Worm (Caenorhabditis elegans) whole organism, L1 larva: ENCODE measurements around the gene C17H11.1.

Experiments used
- C16A3.4 ChIP-seq: fragments of 150-350 bp; optimal IDR thresholded peaks from 2 replicates; lab custom pipeline; 2014; ENCODE audit warnings: missing biosample characterization, missing genetic modification characterization
- aha-1 ChIP-seq: fragments of 150-350 bp; optimal IDR thresholded peaks from 2 replicates; lab custom pipeline; 2014; ENCODE audit warnings: missing biosample characterization, missing genetic modification characterization
- blmp-1 ChIP-seq: fragments of 150-350 bp; optimal IDR thresholded peaks from 2 replicates; lab custom pipeline; 2014; ENCODE audit warnings: missing biosample characterization, missing genetic modification characterization
- ceh-8 ChIP-seq: fragments of 200-800 bp; sonication (Bioruptor generic); optimal IDR thresholded peaks from 2 replicates; lab custom pipeline; 2018; ENCODE audit warnings: mild to moderate bottlenecking, missing genetic modification characterization, moderate library complexity, missing compliant biosample characterization
- dpl-1 ChIP-seq, 3 experiments: fragments of 150-350 bp in 2 of 3; sonication (generic microtip) in 1 of 3; optimal IDR thresholded peaks; 2 replicates each; lab custom pipeline; 2014 to 2017; ENCODE audit warnings: missing biosample characterization in 3 of 3, missing genetic modification characterization in 3 of 3, missing genetic modification reagents in 3 of 3
- dsc-1 ChIP-seq: sonication (generic microtip); optimal IDR thresholded peaks from 2 replicates; lab custom pipeline; 2016; ENCODE audit warnings: mild to moderate bottlenecking, missing genetic modification characterization, missing compliant biosample characterization
- elt-2 ChIP-seq: sonication (generic microtip); optimal IDR thresholded peaks from 2 replicates; lab custom pipeline; 2016; ENCODE audit warnings: missing genetic modification characterization, mild to moderate bottlenecking, inconsistent platforms, missing compliant biosample characterization, missing genetic modification reagents
- elt-3 ChIP-seq, 6 experiments: fragments of 150-350 bp in 1 of 6; sonication (generic microtip); optimal IDR thresholded peaks; 2 replicates each; lab custom pipeline; 2017 to 2018; ENCODE audit warnings: missing biosample characterization in 6 of 6, missing genetic modification characterization in 6 of 6, inconsistent platforms in 1 of 6
- ets-5 ChIP-seq: fragments of 200-800 bp; sonication (Bioruptor generic); IDR thresholded peaks from 2 replicates; pipeline ENCODE4 v1.3.6; 2022; ENCODE audit warnings: missing genetic modification characterization, missing compliant biosample characterization
- fkh-4 ChIP-seq: sonication (generic microtip); optimal IDR thresholded peaks from 2 replicates; lab custom pipeline; 2016; ENCODE audit warnings: missing compliant biosample characterization, missing genetic modification characterization, borderline replicate concordance
- fkh-8 ChIP-seq: sonication (generic microtip); optimal IDR thresholded peaks from 2 replicates; lab custom pipeline; 2016; ENCODE audit warnings: mild to moderate bottlenecking, missing genetic modification characterization, missing compliant biosample characterization
- hpl-2 ChIP-seq: fragments of 150-350 bp; optimal IDR thresholded peaks from 2 replicates; lab custom pipeline; 2014; ENCODE audit warnings: missing biosample characterization, missing genetic modification reagents, missing genetic modification characterization
- isw-1 ChIP-seq: fragments of 200-800 bp; sonication (Bioruptor generic); IDR thresholded peaks from 2 replicates; pipeline ENCODE4 v1.3.6; 2022; ENCODE audit warnings: missing genetic modification characterization, missing compliant biosample characterization
- lin-14 ChIP-seq: fragments of 200-800 bp; sonication (Bioruptor generic); optimal IDR thresholded peaks from 2 replicates; lab custom pipeline; 2018; ENCODE audit warnings: mild to moderate bottlenecking, missing genetic modification characterization, moderate library complexity, missing compliant biosample characterization
- lin-35 ChIP-seq, 2 experiments: fragments of 150-350 bp; optimal IDR thresholded peaks; 2 replicates each; lab custom pipeline; 2014; ENCODE audit warnings: missing biosample characterization in 2 of 2, missing genetic modification characterization in 2 of 2, missing genetic modification reagents in 2 of 2
- lin-39 ChIP-seq: fragments of 150-350 bp; optimal IDR thresholded peaks from 2 replicates; lab custom pipeline; 2014; ENCODE audit warnings: missing biosample characterization, missing genetic modification reagents, missing genetic modification characterization
- mdl-1 ChIP-seq, 2 experiments: fragments of 150-350 bp; optimal IDR thresholded peaks; 2 replicates each; lab custom pipeline; 2014 to 2017; ENCODE audit warnings: missing biosample characterization in 2 of 2, missing genetic modification characterization in 2 of 2, inconsistent platforms in 1 of 2
- nhr-11 ChIP-seq: fragments of 150-350 bp; optimal IDR thresholded peaks from 2 replicates; lab custom pipeline; 2014; ENCODE audit warnings: missing biosample characterization, missing genetic modification characterization
- nhr-20 ChIP-seq: sonication (generic microtip); optimal IDR thresholded peaks from 2 replicates; lab custom pipeline; 2016; ENCODE audit warnings: mild to moderate bottlenecking, missing genetic modification characterization, missing compliant biosample characterization
- nhr-237 ChIP-seq: fragments of 150-350 bp; optimal IDR thresholded peaks from 2 replicates; lab custom pipeline; 2014; ENCODE audit warnings: missing biosample characterization, missing genetic modification characterization
- nhr-47 ChIP-seq: sonication (generic microtip); optimal IDR thresholded peaks from 2 replicates; lab custom pipeline; 2016; ENCODE audit warnings: mild to moderate bottlenecking, missing genetic modification characterization, moderate library complexity, missing compliant biosample characterization
- nhr-71 ChIP-seq: sonication (generic microtip); optimal IDR thresholded peaks from 2 replicates; lab custom pipeline; 2016; ENCODE audit warnings: mild to moderate bottlenecking, missing genetic modification characterization, moderate library complexity, missing compliant biosample characterization
- nhr-76 ChIP-seq: sonication (generic microtip); optimal IDR thresholded peaks from 2 replicates; lab custom pipeline; 2017; ENCODE audit warnings: missing biosample characterization, missing genetic modification characterization
- nhr-85 ChIP-seq: sonication (generic microtip); peaks from one replicate; lab custom pipeline; 2016; ENCODE audit warnings: missing genetic modification characterization, inconsistent platforms, missing compliant biosample characterization
- pqm-1 ChIP-seq: sonication (generic microtip); optimal IDR thresholded peaks from 3 replicates; lab custom pipeline; 2017; ENCODE audit warnings: missing biosample characterization, missing genetic modification characterization
- sptf-1 ChIP-seq: fragments of 150-350 bp; optimal IDR thresholded peaks from 2 replicates; lab custom pipeline; 2014; ENCODE audit warnings: missing biosample characterization, missing genetic modification characterization
- sup-37 ChIP-seq: fragments of 200-800 bp; sonication (Bioruptor generic); optimal IDR thresholded peaks from 2 replicates; lab custom pipeline; 2018; ENCODE audit warnings: mild to moderate bottlenecking, missing genetic modification characterization, missing compliant biosample characterization
- tbx-2 ChIP-seq: sonication (generic microtip); optimal IDR thresholded peaks from 2 replicates; lab custom pipeline; 2016; ENCODE audit warnings: missing genetic modification characterization, missing compliant biosample characterization
- tlp-1 ChIP-seq: fragments of 150-350 bp; optimal IDR thresholded peaks from 2 replicates; lab custom pipeline; 2014; ENCODE audit warnings: missing biosample characterization, missing genetic modification characterization
- unc-62 ChIP-seq: fragments of 150-350 bp; optimal IDR thresholded peaks from 2 replicates; lab custom pipeline; 2014; ENCODE audit warnings: missing biosample characterization, missing genetic modification reagents, missing genetic modification characterization
- unc-98 ChIP-seq: fragments of 200-800 bp; sonication (Bioruptor generic); IDR thresholded peaks from 2 replicates; pipeline ENCODE4 v1.3.6; 2022; ENCODE audit warnings: missing genetic modification characterization, missing compliant biosample characterization
- vab-15 ChIP-seq: sonication (generic microtip); optimal IDR thresholded peaks from 2 replicates; lab custom pipeline; 2017; ENCODE audit warnings: missing genotype, mild to moderate bottlenecking, missing genetic modification characterization, missing compliant biosample characterization
- zip-4 ChIP-seq: fragments of 200-800 bp; sonication (Bioruptor generic); optimal IDR thresholded peaks from 2 replicates; lab custom pipeline; 2018; ENCODE audit warnings: mild to moderate bottlenecking, missing genetic modification characterization, moderate library complexity, missing compliant biosample characterization
- ztf-4 ChIP-seq: fragments of 150-350 bp; optimal IDR thresholded peaks from 2 replicates; lab custom pipeline; 2014; ENCODE audit warnings: missing biosample characterization, missing genetic modification characterization

The C17H11.1 gene

ce11 chrX:8193213-8193612, 19.5 kb downstream of the C17H11.1 start:
- no peak for TF ChIP-seq ceh-8 (GFP tag; lab: Kevin White, UChicago)
- TF ChIP-seq blmp-1 (tag; lab: Kevin White, UChicago): peak; percentile 29
- no peak for TF ChIP-seq zip-4
- peak; percentile 44 for TF ChIP-seq elt-2 (tag; lab: Kevin White, UChicago)
- TF ChIP-seq ztf-4 (tag; lab: Kevin White, UChicago): no peak
- no peak for TF ChIP-seq C16A3.4
- TF ChIP-seq aha-1 (tag; lab: Kevin White, UChicago): no peak
- no peak for TF ChIP-seq hpl-2 (GFP tag; lab: Kevin White, UChicago)
- peak in 1 of 2 experiments; percentile 35 for TF ChIP-seq lin-35 (GFP tag; optimal IDR thresholded peaks at IDR 0.05; lab: Kevin White, UChicago)
- no peak for TF ChIP-seq nhr-71 (tag; lab: Kevin White, UChicago)
- no peak for TF ChIP-seq vab-15
- no peak for TF ChIP-seq fkh-8
- TF ChIP-seq sptf-1 (tag; lab: Kevin White, UChicago): no peak

DNA sequence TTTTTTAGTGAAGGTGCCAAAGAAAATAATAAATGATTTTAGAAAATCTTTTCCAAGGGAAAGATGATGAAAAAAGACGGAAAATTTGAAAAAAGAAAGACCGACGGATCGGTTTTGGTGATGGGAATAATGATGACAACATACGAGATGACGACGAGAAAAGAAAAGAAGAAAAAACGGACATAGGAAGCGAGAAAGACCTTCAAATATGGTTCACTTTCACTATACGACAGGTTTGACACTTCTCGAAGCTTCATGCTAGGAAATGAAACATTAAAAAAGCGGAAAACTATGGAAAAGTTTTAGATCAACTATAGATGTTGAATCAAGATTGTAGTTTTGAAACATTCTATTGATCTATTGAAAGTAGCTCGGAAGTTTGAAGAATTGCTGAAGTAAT, 26.5 kb downstream of the C17H11.1 start:
- TF ChIP-seq lin-39 (tag; lab: Kevin White, UChicago): no peak
- peak; percentile 97 for TF ChIP-seq blmp-1 (tag; lab: Kevin White, UChicago)
- no peak for TF ChIP-seq tbx-2 (tag; lab: Kevin White, UChicago)
- TF ChIP-seq nhr-85 (tag; lab: Kevin White, UChicago): peak; percentile 74
- peak; percentile 28 for TF ChIP-seq lin-14 (GFP tag; lab: Kevin White, UChicago)

DNA sequence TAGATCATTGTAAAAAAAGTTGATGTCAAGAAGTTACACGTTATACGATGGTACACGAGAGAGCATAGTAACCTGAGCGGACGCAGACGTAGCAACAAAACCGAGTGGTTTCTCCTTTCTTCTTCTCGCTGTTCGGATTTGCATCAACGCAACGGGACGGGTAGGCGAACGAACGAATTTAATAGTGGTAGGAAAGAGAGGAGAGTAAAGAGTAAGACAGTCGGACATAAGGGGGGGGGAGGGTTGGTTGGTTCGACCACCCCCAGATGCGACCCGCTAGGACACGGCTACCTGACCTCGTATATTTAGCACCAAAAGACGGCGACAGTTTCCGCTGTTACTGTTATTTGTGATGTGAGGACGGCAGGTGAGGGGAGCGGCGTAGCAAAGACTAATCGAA, 27.5 kb downstream of the C17H11.1 start:
- TF ChIP-seq fkh-4 (tag; lab: Kevin White, UChicago) (no peak), elt-3 (tag; optimal IDR thresholded peaks at IDR 0.05; lab: Kevin White, UChicago) (no peak), unc-98 (GFP tag; lab: Robert Waterston, UW) (no peak), nhr-85 (tag; lab: Kevin White, UChicago) (peak; percentile 65), lin-14 (GFP tag; lab: Kevin White, UChicago) (peak; percentile 73), ets-5 (no peak), nhr-47 (tag; lab: Kevin White, UChicago) (no peak), tlp-1 (tag; lab: Kevin White, UChicago) (no peak), blmp-1 (tag; lab: Kevin White, UChicago) (peak; percentile 64)

- no peak for TF ChIP-seq lin-14 (GFP tag; lab: Kevin White, UChicago)
- TF ChIP-seq unc-62: no peak
- no peak for TF ChIP-seq lin-35 (GFP tag; optimal IDR thresholded peaks at IDR 0.05; lab: Kevin White, UChicago)
- TF ChIP-seq nhr-76 (tag; lab: Kevin White, UChicago): no peak
- TF ChIP-seq lin-39 (tag; lab: Kevin White, UChicago): no peak
- no peak for TF ChIP-seq pqm-1
- TF ChIP-seq ztf-4 (tag; lab: Kevin White, UChicago): no peak
- no peak for TF ChIP-seq isw-1 (GFP tag; lab: Robert Waterston, UW)
- TF ChIP-seq elt-2 (tag; lab: Kevin White, UChicago): no peak
- TF ChIP-seq nhr-11 (tag; lab: Kevin White, UChicago): no peak
- no peak for TF ChIP-seq ceh-8 (GFP tag; lab: Kevin White, UChicago)
- no peak for TF ChIP-seq sup-37 (GFP tag; lab: Kevin White, UChicago)
- TF ChIP-seq mdl-1 (tag; optimal IDR thresholded peaks at IDR 0.05; lab: Kevin White, UChicago): no peak
Measured at ce11 chrX:8203684-8204083, 30.0 kb downstream of the C17H11.1 start, which contains the start of gene C17H11.6. Gene C17H11.6, minus strand, starts transcription at chrX:8203784.

ce11 chrX:8204475-8204874, 30.8 kb downstream of the C17H11.1 start:
- TF ChIP-seq nhr-20 (tag; lab: Kevin White, UChicago) (no peak), dpl-1 (GFP tag; optimal IDR thresholded peaks at IDR 0.05; lab: Kevin White, UChicago) (no peak), mdl-1 (tag; optimal IDR thresholded peaks at IDR 0.05; lab: Kevin White, UChicago) (no peak), lin-14 (GFP tag; lab: Kevin White, UChicago) (peak; percentile 1), fkh-4 (tag; lab: Kevin White, UChicago) (peak; percentile 35), fkh-8 (peak; percentile 37), dsc-1 (peak; percentile 95), nhr-237 (tag; lab: Kevin White, UChicago) (no peak)
- TF ChIP-seq, all 84 proteins: peak for 4
